Fruit fly (Drosophila melanogaster) whole organism, pupa: ENCODE results near the gene CG1116.

ENCODE experiments used
- CG12605 ChIP-seq: fragments of 200-800 bp; sonication (Bioruptor generic); IDR thresholded peaks from 2 replicates; pipeline ENCODE4 v1.3.6; 2022; ENCODE audit warnings: missing biosample characterization, missing genetic modification characterization
- CG13204 ChIP-seq: fragments of 200-800 bp; sonication (Bioruptor generic); optimal IDR thresholded peaks from 2 replicates; lab custom pipeline; 2018; ENCODE audit warnings: missing biosample characterization, mild to moderate bottlenecking, missing genetic modification characterization, moderate library complexity
- CG14655 ChIP-seq: fragments of 200-800 bp; sonication (Bioruptor generic); optimal IDR thresholded peaks from 3 replicates; lab custom pipeline; 2017; ENCODE audit warnings: mild to moderate bottlenecking, missing biosample characterization, missing genetic modification reagents, missing genetic modification characterization
- CG32121 ChIP-seq: fragments of 200-800 bp; sonication (Bioruptor generic); IDR thresholded peaks from 2 replicates; pipeline ENCODE4 v1.3.6; 2022; ENCODE audit warnings: missing biosample characterization, missing genetic modification characterization
- CG34367 ChIP-seq: fragments of 200-800 bp; sonication (Bioruptor generic); optimal IDR thresholded peaks from 2 replicates; lab custom pipeline; 2018; ENCODE audit warnings: missing biosample characterization, mild to moderate bottlenecking, missing genetic modification characterization
- CG8159 ChIP-seq: fragments of 200-800 bp; sonication (Bioruptor generic); optimal IDR thresholded peaks from 3 replicates; lab custom pipeline; 2018; ENCODE audit warnings: missing biosample characterization, mild to moderate bottlenecking, missing genetic modification characterization, moderate library complexity
- CG8301 ChIP-seq: fragments of 200-800 bp; sonication (Bioruptor generic); optimal IDR thresholded peaks from 2 replicates; lab custom pipeline; 2018; ENCODE audit warnings: missing biosample characterization, mild to moderate bottlenecking, missing genetic modification characterization
- EcR ChIP-seq: fragments of 200-800 bp; sonication (Bioruptor generic); optimal IDR thresholded peaks from 3 replicates; lab custom pipeline; 2019; ENCODE audit warnings: missing biosample characterization, missing genetic modification characterization, mild to moderate bottlenecking, moderate library complexity, missing genetic modification reagents
- Pif1B ChIP-seq: fragments of 200-800 bp; sonication (Bioruptor generic); optimal IDR thresholded peaks from 3 replicates; lab custom pipeline; 2016; ENCODE audit warnings: missing biosample characterization, missing genetic modification characterization
- gl ChIP-seq: fragments of 200-800 bp; sonication (Bioruptor generic); optimal IDR thresholded peaks from 2 replicates; lab custom pipeline; 2018; ENCODE audit warnings: missing biosample characterization, mild to moderate bottlenecking, missing genetic modification characterization

DNA sequence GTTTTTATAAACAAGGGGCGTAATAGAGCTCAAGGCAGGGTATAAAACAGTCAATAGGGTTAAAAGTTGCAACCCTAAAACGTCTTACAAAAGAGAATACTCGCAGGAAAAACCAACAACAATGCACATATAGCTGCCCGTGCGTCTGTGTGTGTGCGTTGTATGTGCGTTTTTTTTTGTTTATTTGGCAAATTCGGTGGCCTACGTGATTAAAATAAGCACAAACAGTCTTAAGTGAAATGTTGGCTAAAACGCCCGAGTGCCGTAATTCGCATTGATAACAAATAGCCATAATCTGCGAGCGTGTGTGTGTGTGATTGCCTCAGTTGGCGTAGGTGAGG lies 37.7 kb downstream of the CG1116 start:
- TF ChIP-seq CG13204 (GFP tag; lab: Kevin White, UChicago) (no peak), EcR (GFP tag; lab: Kevin White, UChicago) (no peak), CG14655 (GFP tag; lab: Kevin White, UChicago) (no peak), CG32121 (no peak), CG8301 (tag; lab: Kevin White, UChicago) (no peak), CG12605 (GFP tag; lab: Robert Waterston, UW) (no peak), CG34367 (no peak), CG8159 (tag; lab: Kevin White, UChicago) (no peak), Pif1B (no peak), gl (no peak)
